Fruit fly (Drosophila melanogaster): Measurements from ENCODE around the gene Cox17.

Cox17 gene

DNA sequence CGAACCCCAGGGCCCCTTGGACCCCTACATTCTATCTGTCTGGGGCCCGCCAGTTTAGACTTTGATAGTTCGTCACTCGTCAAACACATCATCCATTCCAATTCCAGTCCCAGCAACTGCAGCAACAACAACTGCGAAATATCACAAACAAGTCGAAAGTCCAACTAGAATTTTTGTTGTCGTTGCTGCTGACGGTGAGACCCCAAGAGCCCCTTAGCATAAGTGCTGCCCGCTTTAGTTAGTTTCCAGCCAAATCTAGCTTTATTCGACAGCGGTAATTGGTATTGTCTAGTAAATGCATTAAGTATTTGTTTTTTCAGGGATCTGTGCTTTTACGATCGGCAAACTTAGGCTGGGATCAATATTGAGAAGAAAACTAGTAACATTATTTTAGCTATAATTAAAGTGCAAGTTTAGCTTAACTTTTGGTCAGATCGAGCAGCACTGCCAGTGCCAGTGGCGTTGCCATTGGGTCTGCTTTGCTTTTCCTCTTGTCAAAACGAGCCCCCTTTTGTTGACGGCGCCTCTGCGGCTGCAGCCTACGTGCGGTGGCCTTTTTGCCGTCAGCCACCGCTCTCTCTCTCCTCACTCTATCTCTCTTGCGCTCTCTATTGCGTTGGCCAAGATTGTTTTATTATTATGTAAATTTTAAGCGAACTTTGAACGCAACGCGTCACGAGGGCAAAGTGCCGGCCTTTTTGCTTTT lies 9.7 kb downstream of the Cox17 start:
- TF ChIP-seq CG6689 (GFP tag; IDR thresholded peaks at IDR 0.05) (peak; percentile 84), HLH3B (GFP tag; IDR thresholded peaks at IDR 0.05) (peak; percentile 85), CG6765 (GFP tag; optimal IDR thresholded peaks at IDR 0.05) (peak; percentile 78), CG9727 (GFP tag; optimal IDR thresholded peaks at IDR 0.05) (peak; percentile 87), bsh (GFP tag; optimal IDR thresholded peaks at IDR 0.05) (peak; percentile 83 to 84), salm (tag; optimal IDR thresholded peaks at IDR 0.05) (no peak), stwl (tag; optimal IDR thresholded peaks at IDR 0.05) (peak; percentile 7), Gug (GFP tag; IDR thresholded peaks at IDR 0.05) (peak; percentile 98), CG12659 (GFP tag; optimal IDR thresholded peaks at IDR 0.05) (peak; percentile 92), toy (GFP tag; IDR thresholded peaks at IDR 0.05) (peak; percentile 57; the same call in 1 of the 2 replicates), lbe (GFP tag; optimal IDR thresholded peaks at IDR 0.05) (peak; percentile 2), CG6272 (GFP tag; IDR thresholded peaks at IDR 0.05) (peak; percentile 86), CG4360 (GFP tag; IDR thresholded peaks at IDR 0.05) (peak; percentile 76), Hr3 (GFP tag; optimal IDR thresholded peaks at IDR 0.05) (peak; percentile 90), rib (GFP tag; IDR thresholded peaks at IDR 0.05) (peak; percentile 88), Hmx (GFP tag; optimal IDR thresholded peaks at IDR 0.05) (peak; percentile 70), Dad (GFP tag; optimal IDR thresholded peaks at IDR 0.05) (peak; percentile 85), dati (GFP tag; IDR thresholded peaks at IDR 0.05) (peak; percentile 75), btn (GFP tag; optimal IDR thresholded peaks at IDR 0.05) (peak; percentile 64), CG6254 (GFP tag; optimal IDR thresholded peaks at IDR 0.05) (peak; percentile 63), Ravus (GFP tag; IDR thresholded peaks at IDR 0.05) (peak; percentile 55), Elba2 (GFP tag; optimal IDR thresholded peaks at IDR 0.05) (no peak), ranshi (GFP tag; IDR thresholded peaks at IDR 0.05) (peak; percentile 82), Taf1 (GFP tag; IDR thresholded peaks at IDR 0.05) (peak; percentile 82), CG4404 (GFP tag; IDR thresholded peaks at IDR 0.05) (peak; percentile 69), CG4282 (GFP tag; optimal IDR thresholded peaks at IDR 0.05) (peak; percentile 86), CG11398 (GFP tag; optimal IDR thresholded peaks at IDR 0.05) (peak; percentile 84), p53 (GFP tag; optimal IDR thresholded peaks at IDR 0.05) (peak; percentile 86), CG16813 (GFP tag; IDR thresholded peaks at IDR 0.05; ENCODE audit: partially characterized antibody) (no peak), CG10979 (tag; optimal IDR thresholded peaks at IDR 0.05) (peak; percentile 83), NC2α (GFP tag; optimal IDR thresholded peaks at IDR 0.05) (peak; percentile 78), maf-S (GFP tag; optimal IDR thresholded peaks at IDR 0.05) (peak; percentile 88), CG9932 (GFP tag; IDR thresholded peaks at IDR 0.05) (peak; percentile 95), CG17361 (GFP tag; IDR thresholded peaks at IDR 0.05) (peak; percentile 84), CG43689 (GFP tag; IDR thresholded peaks at IDR 0.05) (peak; percentile 73), ac (GFP tag; optimal IDR thresholded peaks at IDR 0.05) (no peak), Hr51 (GFP tag; optimal IDR thresholded peaks at IDR 0.05) (peak; percentile 88 to 91), Stat92E (GFP tag; optimal IDR thresholded peaks at IDR 0.05) (peak in 1 of 3 experiments; percentile 70), CG8765 (GFP tag; IDR thresholded peaks at IDR 0.05) (peak; percentile 65; the same call in 1 of the 2 replicates), ftz-f1 (GFP tag; optimal IDR thresholded peaks at IDR 0.05) (peak; percentile 58), CG18476 (GFP tag; optimal IDR thresholded peaks at IDR 0.05) (peak; percentile 77), Antp (GFP tag; optimal IDR thresholded peaks at IDR 0.05) (peak; percentile 95), tna (GFP tag; IDR thresholded peaks at IDR 0.05; ENCODE audit: partially characterized antibody) (no peak), usp (GFP tag; optimal IDR thresholded peaks at IDR 0.05) (no peak), crol (GFP tag; IDR thresholded peaks at IDR 0.05) (peak; percentile 56; the same call in 1 of the 2 replicates), amos (GFP tag; IDR thresholded peaks at IDR 0.05; ENCODE audit: partially characterized antibody) (peak; percentile 18; the same call in 1 of the 2 replicates), cg (GFP tag; optimal IDR thresholded peaks at IDR 0.05) (no peak), ham (GFP tag; IDR thresholded peaks at IDR 0.05) (peak; percentile 61), CG1647 (GFP tag; optimal IDR thresholded peaks at IDR 0.05) (peak; percentile 88), CG11504 (tag; optimal IDR thresholded peaks at IDR 0.05) (peak; percentile 91)

Measured in whole organism, embryonic.